Worm (Caenorhabditis elegans): ENCODE results near the gene Y39G8C.2.

The Y39G8C.2 gene

ce11 chrII:14122065-14122464 lies 24.6 kb upstream of the Y39G8C.2 start, which contains the start of gene K09E4.4:
K09E4.4 (minus strand) TSS chrII:14122165.
- TF ChIP-seq sem-2 (GFP tag; optimal IDR thresholded peaks at IDR 0.05) (no peak), snpc-4 (tag; optimal IDR thresholded peaks at IDR 0.05) (no peak), lin-13 (tag; optimal IDR thresholded peaks at IDR 0.05) (no peak), ceh-39 (tag; optimal IDR thresholded peaks at IDR 0.05) (no peak), lin-32 (GFP tag; optimal IDR thresholded peaks at IDR 0.05) (no peak), ceh-83 (GFP tag; optimal IDR thresholded peaks at IDR 0.05) (no peak), sptf-1 (tag; optimal IDR thresholded peaks at IDR 0.05) (no peak), ztf-11 (tag; optimal IDR thresholded peaks at IDR 0.05) (no peak), nhr-2 (tag; optimal IDR thresholded peaks at IDR 0.05) (no peak), M03D4.4 (tag; optimal IDR thresholded peaks at IDR 0.05) (no peak), mab-5 (tag; optimal IDR thresholded peaks at IDR 0.05) (no peak), ces-1 (GFP tag; optimal IDR thresholded peaks at IDR 0.05) (no peak), cnd-1 (tag; optimal IDR thresholded peaks at IDR 0.05) (no peak), blmp-1 (tag; optimal IDR thresholded peaks at IDR 0.05) (no peak), mls-2 (tag; optimal IDR thresholded peaks at IDR 0.05) (no peak), unc-120 (tag; optimal IDR thresholded peaks at IDR 0.05; ENCODE audit: poor library complexity, severe bottlenecking) (no peak), nhr-12 (tag; optimal IDR thresholded peaks at IDR 0.05) (no peak), unc-39 (tag; optimal IDR thresholded peaks at IDR 0.05) (no peak), zip-8 (tag; optimal IDR thresholded peaks at IDR 0.05) (no peak)

DNA sequence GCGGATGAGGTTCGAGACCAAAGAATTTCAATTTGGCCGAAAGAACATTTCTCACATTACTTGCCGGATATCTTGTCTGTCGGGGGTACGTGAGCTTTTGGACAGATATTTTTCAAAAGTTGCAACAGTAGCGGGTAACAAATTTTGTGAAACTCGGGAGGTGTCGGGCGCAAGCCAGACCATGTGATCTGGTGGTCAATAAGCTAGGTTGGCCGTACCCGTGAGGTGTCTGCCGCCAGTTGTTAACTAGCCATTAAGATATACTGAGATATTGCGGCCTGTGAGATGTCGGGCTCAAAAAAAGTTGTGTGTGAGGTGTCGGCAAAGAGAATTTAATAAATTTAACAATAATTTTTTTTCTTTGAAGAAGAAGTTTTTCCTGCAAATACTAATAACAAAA lies 21.0 kb upstream of the Y39G8C.2 start:
- TF ChIP-seq nhr-237 (tag; optimal IDR thresholded peaks at IDR 0.05) (no peak), ztf-11 (tag; optimal IDR thresholded peaks at IDR 0.05) (no peak), unc-62 (GFP tag; optimal IDR thresholded peaks at IDR 0.05) (no peak), nhr-2 (tag; optimal IDR thresholded peaks at IDR 0.05) (no peak), drap-1 (GFP tag; optimal IDR thresholded peaks at IDR 0.05) (no peak), ham-2 (GFP tag; optimal IDR thresholded peaks at IDR 0.05) (no peak), elt-3 (tag; optimal IDR thresholded peaks at IDR 0.05) (no peak), lin-13 (tag; optimal IDR thresholded peaks at IDR 0.05) (no peak), flh-1 (GFP tag; optimal IDR thresholded peaks at IDR 0.05) (no peak), pha-4 (tag; optimal IDR thresholded peaks at IDR 0.05) (no peak), ceh-43 (GFP tag; optimal IDR thresholded peaks at IDR 0.05) (no peak), cnd-1 (tag; optimal IDR thresholded peaks at IDR 0.05) (no peak), tbx-8 (GFP tag; optimal IDR thresholded peaks at IDR 0.05) (no peak), nhr-76 (tag; optimal IDR thresholded peaks at IDR 0.05) (no peak), sptf-1 (tag; optimal IDR thresholded peaks at IDR 0.05) (no peak)

DNA sequence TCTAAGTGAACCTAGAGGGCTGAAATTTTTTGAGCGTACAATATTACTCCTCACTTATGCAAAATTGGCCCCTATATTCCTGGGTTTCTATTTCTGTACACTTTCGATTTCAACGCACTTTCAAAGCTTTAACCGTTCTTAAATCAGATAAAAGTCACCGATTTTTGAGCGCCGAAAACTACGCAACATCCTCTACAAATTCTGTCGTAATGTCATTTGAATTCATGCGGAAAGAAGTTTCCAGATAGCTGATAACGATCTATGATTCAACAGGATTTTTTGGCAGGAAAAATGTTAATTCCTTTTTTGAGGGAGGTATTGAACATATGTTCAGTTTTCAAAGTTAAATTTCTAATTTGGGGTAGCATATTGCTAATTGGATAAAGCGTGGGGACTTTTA lies 15.4 kb upstream of the Y39G8C.2 start:
- TF ChIP-seq ces-1 (GFP tag; optimal IDR thresholded peaks at IDR 0.05) (no peak), nhr-76 (tag; optimal IDR thresholded peaks at IDR 0.05) (no peak), mls-2 (tag; optimal IDR thresholded peaks at IDR 0.05) (no peak)

ce11 chrII:14109184-14109664 lies 11.8 kb upstream of the Y39G8C.2 start, which contains the start of gene cpg-7:
cpg-7 (minus strand) TSS chrII:14109234.
- TF ChIP-seq elt-1 (tag; optimal IDR thresholded peaks at IDR 0.05; ENCODE audit: borderline replicate concordance, insufficient read depth), result peak; percentile 55
- no peak for TF ChIP-seq tbx-8 (GFP tag; optimal IDR thresholded peaks at IDR 0.05)

ce11 chrII:14106164-14106563 lies 8.7 kb upstream of the Y39G8C.2 start:
- TF ChIP-seq ces-1 (GFP tag; optimal IDR thresholded peaks at IDR 0.05) (no peak), mab-5 (tag; optimal IDR thresholded peaks at IDR 0.05) (no peak)

DNA sequence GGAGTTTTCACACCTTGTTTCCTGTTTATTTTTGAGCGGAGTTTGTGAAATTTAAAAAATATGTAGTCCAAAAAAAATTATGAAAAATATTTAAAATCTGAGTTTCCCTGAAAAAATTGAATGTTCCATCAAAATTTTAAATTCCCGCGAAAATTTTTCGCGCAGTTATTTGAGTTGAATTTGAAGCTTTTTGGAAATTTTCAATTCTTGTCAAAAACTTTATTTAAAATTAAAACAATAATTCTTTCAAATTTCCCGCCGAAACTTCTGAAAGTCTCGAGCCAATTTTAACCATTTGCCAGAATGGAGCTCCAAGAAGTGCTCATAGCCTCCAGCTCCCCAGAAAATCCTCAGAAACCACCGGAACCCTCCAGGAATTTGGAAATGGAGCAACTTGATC lies 7.1 kb upstream of the Y39G8C.2 start, which contains the start of gene gur-4:
Gene gur-4 (plus strand): TSS at position 301 of the 400 bp plus-strand sequence.
- no peak for TF ChIP-seq flh-1 (GFP tag; optimal IDR thresholded peaks at IDR 0.05)
- TF ChIP-seq hlh-1 (tag; optimal IDR thresholded peaks at IDR 0.05), result no peak
- TF ChIP-seq M03D4.4 (tag; optimal IDR thresholded peaks at IDR 0.05), result no peak
- no peak for TF ChIP-seq nhr-2 (tag; optimal IDR thresholded peaks at IDR 0.05)
- TF ChIP-seq ceh-83 (GFP tag; optimal IDR thresholded peaks at IDR 0.05), result no peak
- TF ChIP-seq sem-2 (GFP tag; optimal IDR thresholded peaks at IDR 0.05), result no peak
- TF ChIP-seq ceh-43 (GFP tag; optimal IDR thresholded peaks at IDR 0.05), result no peak
- no peak for TF ChIP-seq unc-120 (tag; optimal IDR thresholded peaks at IDR 0.05; ENCODE audit: poor library complexity, severe bottlenecking)
- TF ChIP-seq lsy-2 (tag; optimal IDR thresholded peaks at IDR 0.05), result no peak
- no peak for TF ChIP-seq ceh-39 (tag; optimal IDR thresholded peaks at IDR 0.05)
- TF ChIP-seq cnd-1 (tag; optimal IDR thresholded peaks at IDR 0.05), result no peak
- TF ChIP-seq nhr-237 (tag; optimal IDR thresholded peaks at IDR 0.05), result no peak
- TF ChIP-seq nhr-28 (tag; optimal IDR thresholded peaks at IDR 0.05), result no peak
- no peak for TF ChIP-seq zip-8 (tag; optimal IDR thresholded peaks at IDR 0.05)
- no peak for TF ChIP-seq nhr-12 (tag; optimal IDR thresholded peaks at IDR 0.05)
- TF ChIP-seq nhr-76 (tag; optimal IDR thresholded peaks at IDR 0.05), result no peak
